Worm (Caenorhabditis elegans): Measurements from ENCODE around the gene gly-1.

- no peak for TF ChIP-seq zag-1 (tag; optimal IDR thresholded peaks at IDR 0.05)
- TF ChIP-seq skn-1 (tag; optimal IDR thresholded peaks at IDR 0.05), result no peak
- TF ChIP-seq fkh-8 (tag; optimal IDR thresholded peaks at IDR 0.05), result no peak
- TF ChIP-seq jun-1 (tag; optimal IDR thresholded peaks at IDR 0.05), result no peak
Measured at ce11 chrII:10873631-10874030, 28.4 kb downstream of the gly-1 start, which contains the start of gene orc-2.

Data from whole organism, L1 larva.